Worm (Caenorhabditis elegans): ENCODE results near the gene snai-1.
A peak's percentile ranks its signal among the peaks of the same experiment; 100 is the strongest.

snai-1 gene

DNA sequence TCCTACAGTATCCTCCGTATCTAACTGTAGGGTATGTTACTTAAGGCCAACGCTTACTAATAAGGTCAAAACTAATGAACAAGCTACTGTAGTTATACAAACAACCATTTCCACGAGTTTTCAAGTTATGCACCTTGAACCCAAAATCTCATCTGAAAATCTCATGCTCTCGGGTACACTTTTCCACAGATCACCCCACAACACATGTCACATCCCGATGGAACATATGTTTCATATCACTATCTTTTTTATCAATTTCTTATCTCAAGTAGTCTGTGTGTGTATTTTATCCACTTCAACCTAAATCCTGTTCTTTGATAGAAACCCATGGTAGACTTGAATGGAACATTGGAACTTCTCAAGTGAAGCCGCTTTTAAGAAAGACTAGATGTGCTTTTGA lies 13.2 kb downstream of the snai-1 start:
- TF ChIP-seq mxl-3 (GFP tag; optimal IDR thresholded peaks at IDR 0.05) (peak; percentile 55), nhr-28 (tag; optimal IDR thresholded peaks at IDR 0.05) (peak; percentile 67), ZK337.2 (GFP tag; IDR thresholded peaks at IDR 0.05) (no peak), hmg-1.1 (GFP tag; IDR thresholded peaks at IDR 0.05) (no peak), hlh-30 (tag; optimal IDR thresholded peaks at IDR 0.05; ENCODE audit: insufficient read depth) (peak; percentile 36), Y105C5A.15 (GFP tag; IDR thresholded peaks at IDR 0.05) (no peak), unc-62 (GFP tag; optimal IDR thresholded peaks at IDR 0.05 in 1 of 2) (peak in 1 of 2 experiments; percentile 72), unc-62 (tag; optimal IDR thresholded peaks at IDR 0.05) (no peak), arid-1 (GFP tag; conservative IDR thresholded peaks at IDR 0.05) (no peak), sdz-12 (GFP tag; optimal IDR thresholded peaks at IDR 0.05) (no peak), hlh-11 (tag; optimal IDR thresholded peaks at IDR 0.05) (peak; percentile 45), lin-13 (GFP tag; optimal IDR thresholded peaks at IDR 0.05) (no peak)

- TF ChIP-seq F49E8.2 (tag; optimal IDR thresholded peaks at IDR 0.05; ENCODE audit: borderline replicate concordance) = no peak
- TF ChIP-seq hlh-11 (tag; optimal IDR thresholded peaks at IDR 0.05) = no peak
- TF ChIP-seq ceh-32 (tag; optimal IDR thresholded peaks at IDR 0.05; ENCODE audit: poor library complexity) = no peak
- no peak for TF ChIP-seq zfp-2 (tag; optimal IDR thresholded peaks at IDR 0.05)
- no peak for TF ChIP-seq lin-1 (GFP tag; IDR thresholded peaks at IDR 0.05)
- TF ChIP-seq hif-1 (tag; optimal IDR thresholded peaks at IDR 0.05) = no peak
- no peak for TF ChIP-seq F26F4.8 (GFP tag; conservative IDR thresholded peaks at IDR 0.05)
- TF ChIP-seq ztf-11 (tag; optimal IDR thresholded peaks at IDR 0.05) = no peak
- no peak for TF ChIP-seq madf-9 (GFP tag; conservative IDR thresholded peaks at IDR 0.05)
- TF ChIP-seq dmd-8 (GFP tag; IDR thresholded peaks at IDR 0.05) = no peak
- no peak for TF ChIP-seq ceh-28 (tag; optimal IDR thresholded peaks at IDR 0.05)
- TF ChIP-seq ztf-7 (tag; optimal IDR thresholded peaks at IDR 0.05) = no peak
Measured at ce11 chrIV:299190-299589, 14.3 kb downstream of the snai-1 start.

DNA sequence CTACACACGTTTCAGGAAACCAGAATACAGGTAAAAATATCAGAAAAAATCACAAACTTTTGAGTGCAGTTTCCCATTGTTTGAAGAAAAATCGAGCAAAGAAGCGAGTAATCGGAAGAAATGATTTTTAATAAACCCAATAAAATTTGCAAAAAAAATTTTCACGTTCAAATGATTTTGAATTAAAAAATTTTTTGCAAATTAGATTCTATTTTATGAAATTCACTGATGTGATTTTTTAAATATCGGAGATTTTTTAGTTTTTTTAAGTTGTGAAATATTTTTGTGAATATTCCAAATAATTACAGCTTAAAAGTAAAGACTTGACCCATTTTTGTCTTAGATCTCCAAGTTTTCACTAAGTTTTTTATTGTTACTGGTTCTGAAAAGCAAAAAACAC lies 15.3 kb downstream of the snai-1 start, which contains the start of gene pnp-1:
Gene pnp-1 (minus strand): TSS at position 101 of the 400 bp plus-strand sequence.
- TF ChIP-seq F44E2.7 (GFP tag; IDR thresholded peaks at IDR 0.05) = no peak
- no peak for TF ChIP-seq spr-1 (tag; optimal IDR thresholded peaks at IDR 0.05)
- no peak for TF ChIP-seq skn-1 (tag; optimal IDR thresholded peaks at IDR 0.05)
- TF ChIP-seq nhr-77 (tag; optimal IDR thresholded peaks at IDR 0.05) = no peak
- TF ChIP-seq attf-4 (tag; optimal IDR thresholded peaks at IDR 0.05) = no peak
- TF ChIP-seq ceh-44 (GFP tag; IDR thresholded peaks at IDR 0.05) = no peak
- no peak for TF ChIP-seq egl-43 (GFP tag; IDR thresholded peaks at IDR 0.05)
- TF ChIP-seq php-3 (GFP tag; IDR thresholded peaks at IDR 0.05) = no peak
- TF ChIP-seq ZK337.2 (GFP tag; IDR thresholded peaks at IDR 0.05) = no peak
- TF ChIP-seq tag-97 (GFP tag; IDR thresholded peaks at IDR 0.05) = no peak
- no peak for TF ChIP-seq hmg-1.1 (GFP tag; IDR thresholded peaks at IDR 0.05)
- TF ChIP-seq dmd-6 (GFP tag; IDR thresholded peaks at IDR 0.05) = no peak
- TF ChIP-seq snpc-1.2 (GFP tag; IDR thresholded peaks at IDR 0.05) = no peak
- TF ChIP-seq zip-11 (GFP tag; IDR thresholded peaks at IDR 0.05) = no peak
- TF ChIP-seq ceh-82 (tag; optimal IDR thresholded peaks at IDR 0.05) = no peak
- TF ChIP-seq cey-2 (tag; optimal IDR thresholded peaks at IDR 0.05; ENCODE audit: borderline replicate concordance, insufficient read depth) = no peak
- no peak for TF ChIP-seq tra-1 (GFP tag; IDR thresholded peaks at IDR 0.05)
- TF ChIP-seq Y48G9A.11 (GFP tag; IDR thresholded peaks at IDR 0.05) = no peak
- TF ChIP-seq hlh-11 (tag; optimal IDR thresholded peaks at IDR 0.05) = no peak
- no peak for TF ChIP-seq T26A8.4 (GFP tag; IDR thresholded peaks at IDR 0.05)
